Worm (Caenorhabditis elegans): ENCODE measurements around the gene C34D10.1.
A peak's percentile ranks its signal among the peaks of the same experiment; 100 is the strongest.

The C34D10.1 gene

ce11 chrX:8021609-8022008, 7.7 kb upstream of the C34D10.1 start (continued):
- TF ChIP-seq unc-62 (GFP tag; optimal IDR thresholded peaks at IDR 0.05), result no peak
- TF ChIP-seq mel-28 (tag; optimal IDR thresholded peaks at IDR 0.05; ENCODE audit: borderline replicate concordance), result no peak
- TF ChIP-seq rec-8 (tag; optimal IDR thresholded peaks at IDR 0.05), result no peak
- TF ChIP-seq tlf-1 (GFP tag; optimal IDR thresholded peaks at IDR 0.05), result peak; percentile 12
- TF ChIP-seq snpc-1.1 (tag; optimal IDR thresholded peaks at IDR 0.05; ENCODE audit: insufficient read depth), result no peak
- no peak for TF ChIP-seq sptf-2 (GFP tag; optimal IDR thresholded peaks at IDR 0.05)
- no peak for TF ChIP-seq egl-18 (GFP tag; IDR thresholded peaks at IDR 0.05)
- no peak for TF ChIP-seq ceh-79 (tag; optimal IDR thresholded peaks at IDR 0.05)
- TF ChIP-seq ztf-28 (GFP tag; IDR thresholded peaks at IDR 0.05), result no peak
- no peak for TF ChIP-seq dpl-1 (GFP tag; optimal IDR thresholded peaks at IDR 0.05)
- no peak for TF ChIP-seq F49E8.2 (tag; optimal IDR thresholded peaks at IDR 0.05; ENCODE audit: insufficient read depth)
- peak; percentile 47; the same call in 1 of the 2 replicates for TF ChIP-seq hsf-1 (GFP tag; IDR thresholded peaks at IDR 0.05)
- no peak for TF ChIP-seq F57C9.4 (tag; optimal IDR thresholded peaks at IDR 0.05)
- peak; percentile 69; the same call in 1 of the 2 replicates for TF ChIP-seq nfyb-1 (GFP tag; IDR thresholded peaks at IDR 0.05)
- TF ChIP-seq nhr-179 (tag; optimal IDR thresholded peaks at IDR 0.05), result no peak
- TF ChIP-seq sea-2 (GFP tag; IDR thresholded peaks at IDR 0.05), result no peak
- TF ChIP-seq him-1 (tag; optimal IDR thresholded peaks at IDR 0.05), result no peak
- TF ChIP-seq F10E7.11 (tag; optimal IDR thresholded peaks at IDR 0.05), result no peak
- no peak for TF ChIP-seq lsl-1 (GFP tag; optimal IDR thresholded peaks at IDR 0.05)
- TF ChIP-seq cebp-1 (GFP tag; IDR thresholded peaks at IDR 0.05), result peak; percentile 28; the same call in 1 of the 2 replicates
- peak; percentile 93 for TF ChIP-seq cebp-1 (tag; optimal IDR thresholded peaks at IDR 0.05)
- TF ChIP-seq xnd-1 (tag; optimal IDR thresholded peaks at IDR 0.05), result no peak
- peak; percentile 80 for TF ChIP-seq K11D2.4 (GFP tag; IDR thresholded peaks at IDR 0.05)
- no peak for TF ChIP-seq madf-8 (GFP tag; conservative IDR thresholded peaks at IDR 0.05)
- TF ChIP-seq C17E4.6 (GFP tag; IDR thresholded peaks at IDR 0.05), result no peak
- TF ChIP-seq ceh-40 (GFP tag; IDR thresholded peaks at IDR 0.05), result no peak
- peak; percentile 67 for TF ChIP-seq lin-40 (tag; optimal IDR thresholded peaks at IDR 0.05)
- no peak for TF ChIP-seq ccch-3 (GFP tag; optimal IDR thresholded peaks at IDR 0.05)
- TF ChIP-seq B0261.1 (tag; optimal IDR thresholded peaks at IDR 0.05), result no peak
- TF ChIP-seq F22D6.2 (tag; optimal IDR thresholded peaks at IDR 0.05), result no peak
- peak; percentile 40; the same call in 1 of the 2 replicates for TF ChIP-seq let-526 (GFP tag; IDR thresholded peaks at IDR 0.05)
- TF ChIP-seq Y95B8A.8 (GFP tag; IDR thresholded peaks at IDR 0.05), result no peak
- TF ChIP-seq nhr-90 (tag; optimal IDR thresholded peaks at IDR 0.05), result no peak
- TF ChIP-seq akir-1 (GFP tag; optimal IDR thresholded peaks at IDR 0.05), result peak; percentile 16
- TF ChIP-seq ztf-6 (GFP tag; IDR thresholded peaks at IDR 0.05), result no peak
- TF ChIP-seq let-607 (tag; optimal IDR thresholded peaks at IDR 0.05), result peak; percentile 10 to 25
- TF ChIP-seq T26A5.8 (tag; optimal IDR thresholded peaks at IDR 0.05), result no peak
- no peak for TF ChIP-seq pha-4 (tag; optimal IDR thresholded peaks at IDR 0.05)
- peak; percentile 61 for TF ChIP-seq F52B5.7 (tag; optimal IDR thresholded peaks at IDR 0.05)
- no peak for TF ChIP-seq bed-1 (GFP tag; IDR thresholded peaks at IDR 0.05)
- peak; percentile 13; the same call in 1 of the 2 replicates for TF ChIP-seq egrh-3 (GFP tag; IDR thresholded peaks at IDR 0.05)
- TF ChIP-seq aptf-2 (GFP tag; conservative IDR thresholded peaks at IDR 0.05), result no peak
- no peak for TF ChIP-seq B0035.1 (tag; optimal IDR thresholded peaks at IDR 0.05)
- peak; percentile 55 for TF ChIP-seq attf-5 (GFP tag; optimal IDR thresholded peaks at IDR 0.05)
- TF ChIP-seq zim-3 (tag; optimal IDR thresholded peaks at IDR 0.05), result peak; percentile 44
- TF ChIP-seq hlh-26 (GFP tag; conservative IDR thresholded peaks at IDR 0.05), result no peak
- TF ChIP-seq ztf-22 (GFP tag; optimal IDR thresholded peaks at IDR 0.05), result no peak
- TF ChIP-seq ceh-91 (GFP tag; IDR thresholded peaks at IDR 0.05), result no peak
- peak; percentile 76; the same call in 1 of the 2 replicates for TF ChIP-seq aptf-3 (GFP tag; IDR thresholded peaks at IDR 0.05)

Measured in whole organism, young adult.